Worm (Caenorhabditis elegans) whole organism, L2 larva: ENCODE data around the gene F11D11.12.
"Not testable (repeated sequence)": the region's sequence is repeated elsewhere in the genome, so short reads cannot be mapped to it uniquely, and the experiment has no call there.

Experiments
- aly-2 ChIP-seq: fragments of 150-350 bp; optimal IDR thresholded peaks from 2 replicates; lab custom pipeline; 2014; ENCODE audit warnings: missing biosample characterization, missing genetic modification characterization
- lsy-2 ChIP-seq, 2 experiments: fragments of 150-350 bp in 1 of 2; sonication (generic microtip) in 1 of 2; optimal IDR thresholded peaks; 2 replicates each; lab custom pipeline; 2014 to 2017; ENCODE audit warnings: missing biosample characterization in 2 of 2, missing genetic modification characterization in 2 of 2
- nhr-12 ChIP-seq: fragments of 150-350 bp; optimal IDR thresholded peaks from 2 replicates; lab custom pipeline; 2014; ENCODE audit warnings: missing biosample characterization, missing genetic modification characterization
- skn-1 ChIP-seq: sonication (generic microtip); optimal IDR thresholded peaks from 2 replicates; lab custom pipeline; 2017; ENCODE audit warnings: missing biosample characterization, missing genetic modification characterization

ce11 chrV:18762044-18762443, 11.6 kb upstream of the F11D11.12 start, which contains the start of gene F11D11.22:
- not testable (repeated sequence) for TF ChIP-seq lsy-2 (tag; optimal IDR thresholded peaks at IDR 0.05; lab: Kevin White, UChicago); skn-1; aly-2 (tag; lab: Kevin White, UChicago); nhr-12 (tag; lab: Kevin White, UChicago)
